Fruit fly (Drosophila melanogaster): ENCODE measurements around the gene Acsf2.

Acsf2 gene

DNA sequence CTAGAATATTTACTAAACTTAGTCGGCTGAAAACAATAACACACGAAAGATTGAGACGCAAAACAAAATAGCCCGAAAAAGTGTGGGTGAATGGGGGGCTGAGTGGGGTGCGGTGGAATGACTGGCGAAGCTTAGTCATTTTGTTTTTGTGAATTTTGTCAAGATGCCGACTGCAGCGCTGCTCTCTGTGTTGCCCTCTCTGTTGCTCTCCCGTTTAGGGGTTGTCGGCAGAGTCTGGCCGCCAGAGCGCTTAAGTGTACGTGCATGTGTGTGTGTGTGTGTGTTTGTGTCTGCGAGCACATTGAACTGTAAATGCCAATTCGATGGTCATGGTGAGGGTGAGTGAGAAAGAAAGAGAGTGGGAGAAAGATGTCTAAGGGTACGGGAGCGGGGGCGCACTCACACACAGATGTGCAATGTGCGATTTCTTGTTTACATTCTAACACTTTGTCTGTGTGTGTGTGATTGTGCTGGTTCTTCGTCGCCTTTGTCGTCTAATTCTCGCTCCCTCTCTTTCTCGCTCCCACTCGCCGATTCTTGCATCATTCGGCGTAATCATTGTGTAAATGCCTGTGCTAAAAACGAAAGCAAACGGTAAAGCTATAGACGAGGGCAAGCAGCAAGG is 35.5 kb downstream of the Acsf2 start:
- no peak for TF ChIP-seq h (optimal IDR thresholded peaks at IDR 0.05)
- TF ChIP-seq Bgb (GFP tag; IDR thresholded peaks at IDR 0.05; ENCODE audit: partially characterized antibody), result peak; percentile 21; the same call in 1 of the 2 replicates
- no peak for TF ChIP-seq gfzf (GFP tag; optimal IDR thresholded peaks at IDR 0.05)
- peak; percentile 77; the same call in 1 of the 2 replicates for TF ChIP-seq rib (GFP tag; IDR thresholded peaks at IDR 0.05)
- TF ChIP-seq CG9215 (GFP tag; IDR thresholded peaks at IDR 0.05), result no peak
- TF ChIP-seq CG7357 (GFP tag; IDR thresholded peaks at IDR 0.05), result no peak
- TF ChIP-seq ham (GFP tag; IDR thresholded peaks at IDR 0.05), result no peak
- peak; percentile 49; the same call in 1 of the 3 replicates for TF ChIP-seq Dbx (GFP tag; IDR thresholded peaks at IDR 0.05)
- TF ChIP-seq CG7372 (GFP tag; IDR thresholded peaks at IDR 0.05), result no peak
- TF ChIP-seq ems (GFP tag; optimal IDR thresholded peaks at IDR 0.05), result no peak
- no peak for TF ChIP-seq schlank (tag; optimal IDR thresholded peaks at IDR 0.05)
- peak; percentile 26; the same call in 1 of the 2 replicates for TF ChIP-seq CG32532 (GFP tag; IDR thresholded peaks at IDR 0.05)
- no peak for TF ChIP-seq CG31224 (GFP tag; IDR thresholded peaks at IDR 0.05)
- TF ChIP-seq ssp (GFP tag; IDR thresholded peaks at IDR 0.05), result no peak
- peak; percentile 15 for TF ChIP-seq cwo (GFP tag; optimal IDR thresholded peaks at IDR 0.05)
- no peak for TF ChIP-seq tll (GFP tag; optimal IDR thresholded peaks at IDR 0.05)
- no peak for TF ChIP-seq CG17829 (tag; optimal IDR thresholded peaks at IDR 0.05)
- peak; percentile 1 for TF ChIP-seq CG3163 (GFP tag; optimal IDR thresholded peaks at IDR 0.05)
- TF ChIP-seq B-H2 (GFP tag; optimal IDR thresholded peaks at IDR 0.05), result no peak
- no peak for TF ChIP-seq Usf (GFP tag; optimal IDR thresholded peaks at IDR 0.05)
- no peak for TF ChIP-seq CG14050 (GFP tag; IDR thresholded peaks at IDR 0.05)
- TF ChIP-seq Hr39 (optimal IDR thresholded peaks at IDR 0.05), result no peak
- TF ChIP-seq pan (optimal IDR thresholded peaks at IDR 0.05), result no peak
- peak in 1 of 2 experiments; percentile 15 for TF ChIP-seq pan (GFP tag; optimal IDR thresholded peaks at IDR 0.05 in 1 of 2, IDR thresholded peaks at IDR 0.05 in 1 of 2)
- 0 out of 2 replicates have a peak, but pooled peaks have one; percentile 40 for TF ChIP-seq bbx (GFP tag; IDR thresholded peaks at IDR 0.05; ENCODE audit: partially characterized antibody)
- TF ChIP-seq CG10959 (GFP tag; IDR thresholded peaks at IDR 0.05), result no peak
- TF ChIP-seq mam (GFP tag; optimal IDR thresholded peaks at IDR 0.05), result no peak
- no peak for TF ChIP-seq CG8089 (GFP tag; optimal IDR thresholded peaks at IDR 0.05)
- TF ChIP-seq CG15269 (tag; optimal IDR thresholded peaks at IDR 0.05), result no peak
- no peak for TF ChIP-seq CG42726 (GFP tag; IDR thresholded peaks at IDR 0.05; ENCODE audit: partially characterized antibody)
- no peak for TF ChIP-seq Scr (GFP tag; IDR thresholded peaks at IDR 0.05; ENCODE audit: partially characterized antibody)
- TF ChIP-seq CG15514 (GFP tag; optimal IDR thresholded peaks at IDR 0.05), result no peak
- TF ChIP-seq kni (GFP tag; optimal IDR thresholded peaks at IDR 0.05), result peak; percentile 42
- TF ChIP-seq D (optimal IDR thresholded peaks at IDR 0.05), result no peak
- no peak for TF ChIP-seq D (GFP tag; optimal IDR thresholded peaks at IDR 0.05)
- no peak for TF ChIP-seq CG17912 (GFP tag; optimal IDR thresholded peaks at IDR 0.05)
- TF ChIP-seq CG10462 (GFP tag; optimal IDR thresholded peaks at IDR 0.05), result no peak
- peak; percentile 94 for TF ChIP-seq CG5180 (GFP tag; optimal IDR thresholded peaks at IDR 0.05)
- TF ChIP-seq CG2199 (GFP tag; IDR thresholded peaks at IDR 0.05), result 0 out of 3 replicates have a peak, but pooled peaks have one; percentile 48
- TF ChIP-seq gcm (GFP tag; optimal IDR thresholded peaks at IDR 0.05), result peak; percentile 30
- TF ChIP-seq CG1603 (tag; optimal IDR thresholded peaks at IDR 0.05), result no peak
- peak; percentile 9; the same call in 1 of the 2 replicates for TF ChIP-seq CG13287 (GFP tag; IDR thresholded peaks at IDR 0.05; ENCODE audit: partially characterized antibody)
- no peak for TF ChIP-seq D19A (tag; optimal IDR thresholded peaks at IDR 0.05)
- no peak for TF ChIP-seq pfk (GFP tag; optimal IDR thresholded peaks at IDR 0.05)
- TF ChIP-seq CG12155 (GFP tag; optimal IDR thresholded peaks at IDR 0.05), result no peak
- no peak for TF ChIP-seq CG10321 (GFP tag; IDR thresholded peaks at IDR 0.05)
- TF ChIP-seq so (GFP tag; IDR thresholded peaks at IDR 0.05), result no peak
- TF ChIP-seq seq (GFP tag; IDR thresholded peaks at IDR 0.05), result peak; percentile 40; the same call in 1 of the 2 replicates
- no peak for TF ChIP-seq salm (tag; optimal IDR thresholded peaks at IDR 0.05)
- TF ChIP-seq Hr78 (GFP tag; optimal IDR thresholded peaks at IDR 0.05), result peak in 1 of 2 experiments; percentile 10

Data from whole organism, embryonic.